Fruit fly (Drosophila melanogaster): ENCODE results near the gene PTPMT1.

The PTPMT1 gene

DNA sequence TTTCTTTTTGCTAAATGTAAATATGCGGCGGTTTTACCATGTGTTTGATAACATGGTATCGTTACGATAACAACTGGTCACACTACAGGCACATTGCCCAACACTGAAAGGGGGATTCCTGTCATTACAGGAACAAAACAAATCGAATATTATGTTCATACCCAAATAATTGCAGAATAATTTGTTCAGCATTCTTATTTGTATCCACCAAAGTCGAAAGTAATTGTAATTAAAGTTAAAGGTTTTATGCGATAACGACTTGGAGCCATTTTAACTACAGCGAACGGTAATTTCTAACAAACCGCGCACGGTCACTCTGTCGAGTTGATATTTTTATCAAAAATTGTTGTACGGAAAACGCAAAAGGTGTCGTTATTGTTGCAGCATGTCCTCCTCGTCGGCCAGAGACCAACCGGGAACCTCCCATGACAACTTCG, 9.3 kb downstream of the PTPMT1 start, which contains the start of the genes CG10214 and CG10375 (continued):
- TF ChIP-seq btn (GFP tag; optimal IDR thresholded peaks at IDR 0.05) (peak; percentile 50), lab (GFP tag; optimal IDR thresholded peaks at IDR 0.05) (peak; percentile 70), fd3F (GFP tag; optimal IDR thresholded peaks at IDR 0.05) (peak; percentile 42), ttk (GFP tag; IDR thresholded peaks at IDR 0.05) (peak; percentile 52), Oaz (GFP tag; IDR thresholded peaks at IDR 0.05) (no peak), CG7357 (GFP tag; IDR thresholded peaks at IDR 0.05) (no peak; the same call in 2 of the 3 replicates), ssp (GFP tag; IDR thresholded peaks at IDR 0.05) (peak; percentile 51; the same call in 1 of the 2 replicates), lbe (GFP tag; optimal IDR thresholded peaks at IDR 0.05) (peak; percentile 69), cato (GFP tag; optimal IDR thresholded peaks at IDR 0.05; ENCODE audit: borderline replicate concordance) (peak; percentile 69), CG34422 (GFP tag; IDR thresholded peaks at IDR 0.05) (peak; percentile 34; the same call in 1 of the 3 replicates), CG3407 (GFP tag; optimal IDR thresholded peaks at IDR 0.05) (no peak), Dad (GFP tag; optimal IDR thresholded peaks at IDR 0.05) (peak; percentile 77), Myb (GFP tag; optimal IDR thresholded peaks at IDR 0.05) (peak; percentile 85), HLHmδ (GFP tag; optimal IDR thresholded peaks at IDR 0.05) (no peak), slp2 (GFP tag; optimal IDR thresholded peaks at IDR 0.05) (peak; percentile 60), Sox100B (GFP tag; optimal IDR thresholded peaks at IDR 0.05) (peak; percentile 49), CG15073 (GFP tag; optimal IDR thresholded peaks at IDR 0.05) (peak; percentile 29), nerfin-2 (GFP tag; IDR thresholded peaks at IDR 0.05; ENCODE audit: partially characterized antibody) (no peak), CG18011 (GFP tag; optimal IDR thresholded peaks at IDR 0.05) (peak; percentile 8), row (GFP tag; IDR thresholded peaks at IDR 0.05) (peak; percentile 85), sr (GFP tag; IDR thresholded peaks at IDR 0.05) (no peak), grau (tag; optimal IDR thresholded peaks at IDR 0.05) (peak; percentile 74), CG11504 (tag; optimal IDR thresholded peaks at IDR 0.05) (no peak), dm (GFP tag; optimal IDR thresholded peaks at IDR 0.05) (peak; percentile 97), disco-r (GFP tag; optimal IDR thresholded peaks at IDR 0.05) (peak; percentile 59), Deaf1 (tag; optimal IDR thresholded peaks at IDR 0.05) (no peak), her (GFP tag; optimal IDR thresholded peaks at IDR 0.05) (peak; percentile 82), CG4707 (GFP tag; optimal IDR thresholded peaks at IDR 0.05) (peak; percentile 17), CrebB (tag; optimal IDR thresholded peaks at IDR 0.05) (peak; percentile 61), CG12744 (GFP tag; optimal IDR thresholded peaks at IDR 0.05) (peak; percentile 1), ara (GFP tag; IDR thresholded peaks at IDR 0.05) (peak; percentile 10; the same call in 1 of the 2 replicates), org-1 (GFP tag; optimal IDR thresholded peaks at IDR 0.05) (no peak), Xrp1 (GFP tag; IDR thresholded peaks at IDR 0.05) (peak; percentile 62; the same call in 1 of the 2 replicates), BtbVII (GFP tag; optimal IDR thresholded peaks at IDR 0.05) (peak; percentile 44), Abd-B (GFP tag; optimal IDR thresholded peaks at IDR 0.05) (peak; percentile 75), tup (GFP tag; optimal IDR thresholded peaks at IDR 0.05) (peak; percentile 46), dimm (GFP tag; IDR thresholded peaks at IDR 0.05) (no peak), CG1529 (GFP tag; optimal IDR thresholded peaks at IDR 0.05) (peak; percentile 24), psq (GFP tag; optimal IDR thresholded peaks at IDR 0.05) (peak; percentile 58), p53 (GFP tag; optimal IDR thresholded peaks at IDR 0.05) (peak; percentile 48), CG16813 (GFP tag; IDR thresholded peaks at IDR 0.05; ENCODE audit: partially characterized antibody) (peak; percentile 50), Rx (GFP tag; IDR thresholded peaks at IDR 0.05) (peak; percentile 59), shn (GFP tag; optimal IDR thresholded peaks at IDR 0.05) (peak; percentile 83), slou (GFP tag; optimal IDR thresholded peaks at IDR 0.05) (no peak), HLH4C (GFP tag; IDR thresholded peaks at IDR 0.05; ENCODE audit: partially characterized antibody) (no peak; the same call in 2 of the 3 replicates), CG4282 (GFP tag; optimal IDR thresholded peaks at IDR 0.05) (peak; percentile 63), CG13624 (GFP tag; optimal IDR thresholded peaks at IDR 0.05) (peak; percentile 89), CG8359 (GFP tag; optimal IDR thresholded peaks at IDR 0.05; ENCODE audit: borderline replicate concordance) (no peak), CG12155 (GFP tag; optimal IDR thresholded peaks at IDR 0.05) (peak; percentile 82), CG10543 (GFP tag; optimal IDR thresholded peaks at IDR 0.05) (peak; percentile 25), Hey (tag; optimal IDR thresholded peaks at IDR 0.05) (no peak)
